Fruit fly (Drosophila melanogaster): ENCODE data around the gene pps.

pps gene

dm6 chr3R:12379708-12380107 lies 33.9 kb upstream of the pps start, which contains the start of gene GstD8:
TSS of gene GstD8 (plus strand) at chr3R:12380008.
- TF ChIP-seq woc (GFP tag; optimal IDR thresholded peaks at IDR 0.05): no peak
- TF ChIP-seq brk (GFP tag; optimal IDR thresholded peaks at IDR 0.05): no peak
- TF ChIP-seq Abd-B (GFP tag; optimal IDR thresholded peaks at IDR 0.05): no peak
- TF ChIP-seq CG9705 (GFP tag; optimal IDR thresholded peaks at IDR 0.05): no peak
- TF ChIP-seq lola (GFP tag; optimal IDR thresholded peaks at IDR 0.05): no peak
- no peak for TF ChIP-seq Hr78 (GFP tag; optimal IDR thresholded peaks at IDR 0.05)
- TF ChIP-seq CrebA (GFP tag; optimal IDR thresholded peaks at IDR 0.05; ENCODE audit: borderline replicate concordance): no peak
- TF ChIP-seq ey (GFP tag; optimal IDR thresholded peaks at IDR 0.05): no peak
- TF ChIP-seq dmrt93B (GFP tag; optimal IDR thresholded peaks at IDR 0.05): no peak
- TF ChIP-seq foxo (GFP tag; optimal IDR thresholded peaks at IDR 0.05): no peak

DNA sequence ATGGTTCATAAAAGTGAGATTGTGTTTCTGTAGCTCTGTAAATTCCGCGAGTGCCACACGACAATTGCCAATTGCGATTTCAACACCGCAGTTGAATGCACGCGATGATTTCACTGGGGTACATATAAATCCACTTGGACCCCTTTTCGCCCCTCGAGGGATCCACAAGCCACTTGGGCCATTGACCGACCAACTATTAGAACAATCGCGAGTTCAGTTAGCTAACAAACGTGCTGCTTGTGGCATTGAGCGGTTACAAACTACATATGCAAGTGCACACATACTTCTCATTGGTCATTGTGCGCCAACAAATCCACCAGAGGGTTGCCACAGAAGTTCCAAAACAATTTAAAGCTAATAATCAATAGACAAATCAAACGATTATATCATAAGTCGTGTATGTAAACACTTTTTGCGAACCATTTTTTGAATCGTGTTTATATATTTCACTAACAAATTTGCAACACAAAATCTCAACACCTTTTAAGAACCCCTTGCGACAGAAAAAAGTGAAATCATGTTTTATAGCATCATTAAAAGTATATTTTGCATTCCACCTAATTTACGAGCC lies 32.4 kb upstream of the pps start:
- no peak for TF ChIP-seq h (GFP tag; optimal IDR thresholded peaks at IDR 0.05)
- no peak for TF ChIP-seq sage (GFP tag; optimal IDR thresholded peaks at IDR 0.05)
- TF ChIP-seq brk (GFP tag; optimal IDR thresholded peaks at IDR 0.05): no peak
- TF ChIP-seq CG32264 (GFP tag; optimal IDR thresholded peaks at IDR 0.05): no peak
- TF ChIP-seq Myc (optimal IDR thresholded peaks at IDR 0.05): no peak
- no peak for TF ChIP-seq CrebA (GFP tag; optimal IDR thresholded peaks at IDR 0.05; ENCODE audit: borderline replicate concordance)
- TF ChIP-seq woc (GFP tag; optimal IDR thresholded peaks at IDR 0.05): no peak
- no peak for TF ChIP-seq rgr (GFP tag; optimal IDR thresholded peaks at IDR 0.05)
- TF ChIP-seq Abd-B (GFP tag; optimal IDR thresholded peaks at IDR 0.05): no peak
- TF ChIP-seq pan (optimal IDR thresholded peaks at IDR 0.05): no peak
- no peak for TF ChIP-seq sv (GFP tag; optimal IDR thresholded peaks at IDR 0.05)
- TF ChIP-seq tai (GFP tag; optimal IDR thresholded peaks at IDR 0.05): no peak
- no peak for TF ChIP-seq psq (GFP tag; optimal IDR thresholded peaks at IDR 0.05)
- TF ChIP-seq lola (GFP tag; optimal IDR thresholded peaks at IDR 0.05): no peak
- no peak for TF ChIP-seq foxo (GFP tag; optimal IDR thresholded peaks at IDR 0.05)

DNA sequence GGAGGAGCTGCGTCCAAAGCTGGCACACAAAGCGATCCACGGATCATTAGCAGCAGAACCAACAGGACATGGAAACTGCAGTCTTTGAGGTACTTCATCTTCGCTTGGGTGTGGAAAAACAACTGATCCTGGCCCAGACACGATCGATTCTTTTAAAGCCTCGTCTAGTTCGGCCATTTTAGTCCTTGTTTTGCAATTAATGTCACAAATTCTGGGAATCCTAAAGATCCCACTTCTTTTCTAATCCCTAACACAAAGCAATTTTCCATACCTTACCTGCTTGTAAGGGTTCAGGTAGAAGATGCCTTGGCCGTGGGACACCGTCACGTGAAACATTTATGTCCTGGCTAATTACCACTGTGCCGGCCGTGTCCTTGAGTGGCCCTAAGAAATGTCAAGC lies 31.1 kb upstream of the pps start, which contains the start of gene CG10035:
Gene CG10035, minus strand, starts transcription at position 129 of the 400 bp plus-strand sequence.
- TF ChIP-seq Vsx2 (GFP tag; optimal IDR thresholded peaks at IDR 0.05; ENCODE audit: partially characterized antibody): no peak
- TF ChIP-seq tai (GFP tag; optimal IDR thresholded peaks at IDR 0.05): no peak
- TF ChIP-seq Abd-B (GFP tag; optimal IDR thresholded peaks at IDR 0.05): no peak
- no peak for TF ChIP-seq N (GFP tag; optimal IDR thresholded peaks at IDR 0.05)
- no peak for TF ChIP-seq GATAd (GFP tag; optimal IDR thresholded peaks at IDR 0.05)
- TF ChIP-seq Hr78 (GFP tag; optimal IDR thresholded peaks at IDR 0.05): no peak
- no peak for TF ChIP-seq CrebA (GFP tag; optimal IDR thresholded peaks at IDR 0.05; ENCODE audit: borderline replicate concordance)
- no peak for TF ChIP-seq br (GFP tag; optimal IDR thresholded peaks at IDR 0.05)
- TF ChIP-seq Dif (GFP tag; optimal IDR thresholded peaks at IDR 0.05; ENCODE audit: partially characterized antibody): no peak
- no peak for TF ChIP-seq Mio (GFP tag; optimal IDR thresholded peaks at IDR 0.05)

dm6 chr3R:12383036-12383435 lies 30.6 kb upstream of the pps start, which contains the start of gene GstD11:
TSS of gene GstD11 (plus strand) at chr3R:12383336.
- no peak for TF ChIP-seq tai (GFP tag; optimal IDR thresholded peaks at IDR 0.05)
- no peak for TF ChIP-seq rgr (GFP tag; optimal IDR thresholded peaks at IDR 0.05)
- no peak for TF ChIP-seq Hr78 (GFP tag; optimal IDR thresholded peaks at IDR 0.05)
- no peak for TF ChIP-seq dmrt93B (GFP tag; optimal IDR thresholded peaks at IDR 0.05)
- TF ChIP-seq CG32264 (GFP tag; optimal IDR thresholded peaks at IDR 0.05): no peak
- TF ChIP-seq h (GFP tag; optimal IDR thresholded peaks at IDR 0.05): no peak

- no peak for TF ChIP-seq h (GFP tag; optimal IDR thresholded peaks at IDR 0.05)
- TF ChIP-seq Rel (GFP tag; optimal IDR thresholded peaks at IDR 0.05): no peak
- peak; percentile 87 for TF ChIP-seq Rel (tag; optimal IDR thresholded peaks at IDR 0.05)
- TF ChIP-seq Vsx2 (GFP tag; optimal IDR thresholded peaks at IDR 0.05; ENCODE audit: partially characterized antibody): no peak
- TF ChIP-seq CrebA (GFP tag; optimal IDR thresholded peaks at IDR 0.05; ENCODE audit: borderline replicate concordance): peak; percentile 14
- TF ChIP-seq Hr83 (GFP tag; optimal IDR thresholded peaks at IDR 0.05; ENCODE audit: poor library complexity, severe bottlenecking): no peak
- no peak for TF ChIP-seq pan (optimal IDR thresholded peaks at IDR 0.05)
- TF ChIP-seq ey (GFP tag; optimal IDR thresholded peaks at IDR 0.05): no peak
- no peak for TF ChIP-seq tai (GFP tag; optimal IDR thresholded peaks at IDR 0.05)
- no peak for TF ChIP-seq Myc (optimal IDR thresholded peaks at IDR 0.05)
These were observed 29.8 kb upstream of the pps start for dm6 chr3R:12383784-12384183.

DNA sequence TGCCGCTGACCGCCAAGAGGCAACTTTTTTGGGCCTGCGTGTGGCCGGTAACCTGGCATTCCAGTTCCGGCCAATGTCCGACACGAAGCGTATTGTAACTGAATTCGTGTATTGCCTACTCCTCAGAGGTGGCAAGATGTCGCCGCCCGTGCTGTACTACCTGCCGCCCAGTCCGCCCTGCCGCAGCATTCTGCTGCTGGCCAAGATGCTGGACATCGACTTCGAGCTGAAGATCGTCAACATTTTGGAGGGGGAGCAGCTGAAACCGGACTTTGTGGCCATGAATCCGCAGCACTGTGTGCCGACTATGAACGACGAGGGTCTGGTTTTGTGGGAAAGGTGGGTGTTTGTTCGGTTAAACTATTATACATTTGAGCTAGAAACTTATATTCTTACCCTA lies 29.4 kb upstream of the pps start:
- no peak for TF ChIP-seq dmrt93B (GFP tag; optimal IDR thresholded peaks at IDR 0.05)

Measured in whole organism, wandering third instar larva.